Fruit fly (Drosophila melanogaster) whole organism, embryonic: ENCODE measurements around the gene CG5273.

Source experiments
- Adf1 ChIP-seq: fragments of 200-800 bp; sonication (Bioruptor generic); IDR thresholded peaks from 2 replicates; pipeline ENCODE4 v1.3.6; 2022; ENCODE audit warnings: missing biosample characterization, missing genetic modification characterization
- Antp ChIP-seq: fragments of 200-800 bp; sonication (Bioruptor generic); optimal IDR thresholded peaks from 3 replicates; lab custom pipeline; 2016; ENCODE audit warnings: missing biosample characterization, missing genetic modification characterization
- B-H1 ChIP-seq: fragments of 200-800 bp; sonication (Bioruptor generic); IDR thresholded peaks from 3 replicates; pipeline ENCODE4 v1.3.6; 2022; ENCODE audit warnings: missing biosample characterization, missing genetic modification characterization
- BtbVII ChIP-seq: fragments of 200-800 bp; sonication (Bioruptor generic); optimal IDR thresholded peaks from 3 replicates; lab custom pipeline; 2017; ENCODE audit warnings: missing biosample characterization, mild to moderate bottlenecking, missing genetic modification characterization
- CG10267 ChIP-seq: fragments of 200-800 bp; sonication (Bioruptor generic); optimal IDR thresholded peaks from 2 replicates; lab custom pipeline; 2018; ENCODE audit warnings: missing biosample characterization, mild to moderate bottlenecking, missing genetic modification characterization, moderate library complexity
- CG10462 ChIP-seq: fragments of 200-800 bp; sonication (Bioruptor generic); optimal IDR thresholded peaks from 2 replicates; lab custom pipeline; 2016; ENCODE audit warnings: missing biosample characterization, missing genetic modification characterization
- CG12071 ChIP-seq: fragments of 200-800 bp; sonication (Bioruptor generic); optimal IDR thresholded peaks from 3 replicates; lab custom pipeline; 2018; ENCODE audit warnings: missing biosample characterization, mild to moderate bottlenecking, missing genetic modification characterization
- CG17612 ChIP-seq: fragments of 200-800 bp; sonication (Bioruptor generic); IDR thresholded peaks from 2 replicates; pipeline ENCODE4 v1.3.6; 2022; ENCODE audit warnings: missing biosample characterization, missing genetic modification characterization
- CG1832 ChIP-seq: fragments of 200-800 bp; sonication (Bioruptor generic); optimal IDR thresholded peaks from 2 replicates; lab custom pipeline; 2017; ENCODE audit warnings: missing biosample characterization, mild to moderate bottlenecking, missing genetic modification characterization, inconsistent platforms
- CG2116 ChIP-seq: fragments of 200-800 bp; sonication (Bioruptor generic); optimal IDR thresholded peaks from 3 replicates; lab custom pipeline; 2018; ENCODE audit warnings: missing biosample characterization, mild to moderate bottlenecking, missing genetic modification characterization
- CG2120 ChIP-seq: fragments of 200-800 bp; sonication (Bioruptor generic); optimal IDR thresholded peaks from 3 replicates; lab custom pipeline; 2016; ENCODE audit warnings: missing biosample characterization, missing genetic modification characterization
- CG2889 ChIP-seq: fragments of 200-800 bp; sonication (Bioruptor generic); IDR thresholded peaks from 3 replicates; pipeline ENCODE4 v1.3.6; 2022; ENCODE audit warnings: missing biosample characterization, missing genetic modification characterization
- CG31224 ChIP-seq: fragments of 200-800 bp; sonication (Bioruptor generic); IDR thresholded peaks from 2 replicates; pipeline ENCODE4 v1.3.6; 2022; ENCODE audit warnings: missing biosample characterization, missing genetic modification characterization
- CG33213 ChIP-seq: fragments of 200-800 bp; sonication (Bioruptor generic); optimal IDR thresholded peaks from 3 replicates; lab custom pipeline; 2016; ENCODE audit warnings: missing biosample characterization, missing genetic modification characterization
- CG43689 ChIP-seq: fragments of 200-800 bp; sonication (Bioruptor generic); IDR thresholded peaks from 2 replicates; pipeline ENCODE4 v1.3.6; 2022; ENCODE audit warnings: missing biosample characterization, missing genetic modification characterization
- CG6683 ChIP-seq: fragments of 200-800 bp; sonication (Bioruptor generic); optimal IDR thresholded peaks from 2 replicates; lab custom pipeline; 2017; ENCODE audit warnings: missing biosample characterization, mild to moderate bottlenecking, missing genetic modification characterization, missing genetic modification reagents
- CG6791 ChIP-seq: fragments of 200-800 bp; sonication (Bioruptor generic); IDR thresholded peaks from 3 replicates; pipeline ENCODE4 v1.3.6; 2022; ENCODE audit warnings: missing biosample characterization, missing genetic modification characterization; ENCODE audit not compliant: partially characterized antibody
- CG9437 ChIP-seq: fragments of 200-800 bp; sonication (Bioruptor generic); optimal IDR thresholded peaks from 2 replicates; lab custom pipeline; 2018; ENCODE audit warnings: missing biosample characterization, mild to moderate bottlenecking, missing genetic modification characterization
- CTCF ChIP-seq: fragments of 200-800 bp; sonication (Bioruptor generic); optimal IDR thresholded peaks from 2 replicates; lab custom pipeline; 2017; ENCODE audit warnings: missing biosample characterization, mild to moderate bottlenecking, missing genetic modification characterization, moderate library complexity
- Camta ChIP-seq: fragments of 200-800 bp; sonication (Bioruptor generic); optimal IDR thresholded peaks from 2 replicates; lab custom pipeline; 2016; ENCODE audit warnings: missing biosample characterization, missing genetic modification characterization
- Deaf1 ChIP-seq: fragments of 200-800 bp; optimal IDR thresholded peaks from 3 replicates; lab custom pipeline; 2019; ENCODE audit warnings: missing biosample characterization, mild to moderate bottlenecking, missing genetic modification characterization, moderate library complexity
- Dref ChIP-seq: fragments of 200-800 bp; sonication (Bioruptor generic); IDR thresholded peaks from 2 replicates; pipeline ENCODE4 v1.3.6; 2022; ENCODE audit warnings: missing biosample characterization, missing genetic modification characterization
- ERR ChIP-seq: fragments of 200-800 bp; sonication (Bioruptor generic); optimal IDR thresholded peaks from 2 replicates; lab custom pipeline; 2016; ENCODE audit warnings: missing biosample characterization, missing genetic modification characterization
- Ets97D ChIP-seq: fragments of 200-800 bp; sonication (Bioruptor generic); optimal IDR thresholded peaks from 3 replicates; lab custom pipeline; 2016; ENCODE audit warnings: missing biosample characterization, missing genetic modification characterization
- Hmr ChIP-seq: fragments of 200-800 bp; sonication (Bioruptor generic); optimal IDR thresholded peaks from 3 replicates; lab custom pipeline; 2017; ENCODE audit warnings: mild to moderate bottlenecking, missing biosample characterization, missing genetic modification reagents, missing genetic modification characterization
- Hsf ChIP-seq: fragments of 200-800 bp; sonication (Bioruptor generic); optimal IDR thresholded peaks from 3 replicates; lab custom pipeline; 2016; ENCODE audit warnings: missing biosample characterization, missing genetic modification characterization
- ac ChIP-seq: fragments of 200-800 bp; sonication (Bioruptor generic); optimal IDR thresholded peaks from 3 replicates; lab custom pipeline; 2017; ENCODE audit warnings: missing biosample characterization, mild to moderate bottlenecking, missing genetic modification characterization
- bab2 ChIP-seq: fragments of 200-800 bp; sonication (Bioruptor generic); optimal IDR thresholded peaks from 2 replicates; lab custom pipeline; 2016; ENCODE audit warnings: missing biosample characterization, missing genetic modification characterization
- chif ChIP-seq, 2 experiments: fragments of 200-800 bp; sonication (Bioruptor generic); optimal IDR thresholded peaks; 3 replicates each; lab custom pipeline; 2016; ENCODE audit warnings: missing biosample characterization in 2 of 2, missing genetic modification characterization in 2 of 2
- chm ChIP-seq: fragments of 200-800 bp; sonication (Bioruptor generic); IDR thresholded peaks from 2 replicates; pipeline ENCODE4 v1.3.6; 2022; ENCODE audit warnings: missing biosample characterization, missing genetic modification characterization
- eyg ChIP-seq: fragments of 200-800 bp; sonication (Bioruptor generic); optimal IDR thresholded peaks from 3 replicates; lab custom pipeline; 2016; ENCODE audit warnings: missing biosample characterization, missing genetic modification characterization
- hbn ChIP-seq: fragments of 200-800 bp; sonication (Bioruptor generic); IDR thresholded peaks from 2 replicates; pipeline ENCODE4 v1.3.6; 2022; ENCODE audit warnings: missing biosample characterization, missing genetic modification characterization; ENCODE audit not compliant: partially characterized antibody
- hkb ChIP-seq, 2 experiments: fragments of 200-800 bp in 1 of 2; fragments of >200 bp in 1 of 2; sonication (Bioruptor generic) in 1 of 2; IDR thresholded peaks in 1 of 2; optimal IDR thresholded peaks in 1 of 2; 2 replicates each; pipeline versions ENCODE4 v1.3.6 to Lab custom; 2017 to 2022; ENCODE audit warnings: missing biosample characterization in 1 of 2, missing genetic modification characterization in 1 of 2
- insv ChIP-seq, 2 experiments: fragments of 200-800 bp; sonication (Bioruptor generic); optimal IDR thresholded peaks; 3 replicates each; lab custom pipeline; 2016 to 2018; ENCODE audit warnings: missing biosample characterization in 2 of 2, missing genetic modification characterization in 2 of 2
- jumu ChIP-seq: fragments of 200-800 bp; sonication (Bioruptor generic); optimal IDR thresholded peaks from 3 replicates; lab custom pipeline; 2016; ENCODE audit warnings: missing biosample characterization, missing genetic modification characterization
- knrl ChIP-seq: fragments of 200-800 bp; sonication (Bioruptor generic); IDR thresholded peaks from 3 replicates; pipeline ENCODE4 v1.3.6; 2022; ENCODE audit warnings: missing biosample characterization, missing genetic modification characterization; ENCODE audit not compliant: partially characterized antibody
- lmd ChIP-seq: fragments of 200-800 bp; sonication (Bioruptor generic); IDR thresholded peaks from 2 replicates; pipeline ENCODE4 v1.3.6; 2022; ENCODE audit warnings: missing biosample characterization, missing genetic modification characterization
- lola ChIP-seq, 3 experiments: fragments of >200 bp in 2 of 3; fragments of 200-800 bp in 1 of 3; sonication (Bioruptor generic) in 1 of 3; optimal IDR thresholded peaks; 2 replicates each; lab custom pipeline; 2017 to 2019; ENCODE audit warnings: missing biosample characterization in 3 of 3, missing genetic modification characterization in 3 of 3, mild to moderate bottlenecking in 1 of 3, moderate library complexity in 1 of 3
- luna ChIP-seq: fragments of 200-800 bp; sonication (Bioruptor generic); optimal IDR thresholded peaks from 2 replicates; lab custom pipeline; 2016; ENCODE audit warnings: missing biosample characterization, missing genetic modification characterization
- peb ChIP-seq: fragments of 200-800 bp; sonication (Bioruptor generic); IDR thresholded peaks from 2 replicates; pipeline ENCODE4 v1.3.6; 2022; ENCODE audit warnings: missing biosample characterization, missing genetic modification characterization
- pfk ChIP-seq: fragments of 200-800 bp; sonication (Bioruptor generic); optimal IDR thresholded peaks from 2 replicates; lab custom pipeline; 2018; ENCODE audit warnings: missing biosample characterization, mild to moderate bottlenecking, missing genetic modification characterization, moderate library complexity
- pnt ChIP-seq: fragments of 200-800 bp; sonication (Bioruptor generic); optimal IDR thresholded peaks from 3 replicates; lab custom pipeline; 2016; ENCODE audit warnings: missing biosample characterization, missing genetic modification characterization
- psq ChIP-seq: fragments of 200-800 bp; sonication (Bioruptor generic); optimal IDR thresholded peaks from 2 replicates; lab custom pipeline; 2017; ENCODE audit warnings: missing biosample characterization, missing genetic modification characterization
- repo ChIP-seq: fragments of 200-800 bp; sonication (Bioruptor generic); optimal IDR thresholded peaks from 2 replicates; lab custom pipeline; 2016; ENCODE audit warnings: missing biosample characterization, missing genetic modification characterization
- salm ChIP-seq: fragments of 200-800 bp; sonication (Bioruptor generic); optimal IDR thresholded peaks from 2 replicates; lab custom pipeline; 2018; ENCODE audit warnings: missing biosample characterization, mild to moderate bottlenecking, missing genetic modification characterization
- sd ChIP-seq: fragments of 200-800 bp; sonication (Bioruptor generic); optimal IDR thresholded peaks from 3 replicates; lab custom pipeline; 2018; ENCODE audit warnings: missing biosample characterization, mild to moderate bottlenecking, missing genetic modification characterization, moderate library complexity
- seq ChIP-seq: fragments of 200-800 bp; sonication (Bioruptor generic); IDR thresholded peaks from 2 replicates; pipeline ENCODE4 v1.3.6; 2022; ENCODE audit warnings: missing biosample characterization, missing genetic modification characterization
- sqz ChIP-seq: fragments of 200-800 bp; sonication (Bioruptor generic); optimal IDR thresholded peaks from 3 replicates; lab custom pipeline; 2018; ENCODE audit warnings: missing biosample characterization, mild to moderate bottlenecking, missing genetic modification characterization
- tll ChIP-seq, 2 experiments: fragments of 200-800 bp in 1 of 2; fragments of >200 bp in 1 of 2; sonication (Bioruptor generic) in 1 of 2; optimal IDR thresholded peaks; 2 replicates each; lab custom pipeline; 2017 to 2019; ENCODE audit warnings: missing biosample characterization in 2 of 2, missing genetic modification characterization in 2 of 2, mild to moderate bottlenecking in 1 of 2, moderate library complexity in 1 of 2
- vnd ChIP-seq: fragments of 200-800 bp; sonication (Bioruptor generic); IDR thresholded peaks from 3 replicates; pipeline ENCODE4 v1.3.6; 2022; ENCODE audit warnings: missing biosample characterization, missing genetic modification characterization; ENCODE audit not compliant: partially characterized antibody

Gene CG5273

DNA sequence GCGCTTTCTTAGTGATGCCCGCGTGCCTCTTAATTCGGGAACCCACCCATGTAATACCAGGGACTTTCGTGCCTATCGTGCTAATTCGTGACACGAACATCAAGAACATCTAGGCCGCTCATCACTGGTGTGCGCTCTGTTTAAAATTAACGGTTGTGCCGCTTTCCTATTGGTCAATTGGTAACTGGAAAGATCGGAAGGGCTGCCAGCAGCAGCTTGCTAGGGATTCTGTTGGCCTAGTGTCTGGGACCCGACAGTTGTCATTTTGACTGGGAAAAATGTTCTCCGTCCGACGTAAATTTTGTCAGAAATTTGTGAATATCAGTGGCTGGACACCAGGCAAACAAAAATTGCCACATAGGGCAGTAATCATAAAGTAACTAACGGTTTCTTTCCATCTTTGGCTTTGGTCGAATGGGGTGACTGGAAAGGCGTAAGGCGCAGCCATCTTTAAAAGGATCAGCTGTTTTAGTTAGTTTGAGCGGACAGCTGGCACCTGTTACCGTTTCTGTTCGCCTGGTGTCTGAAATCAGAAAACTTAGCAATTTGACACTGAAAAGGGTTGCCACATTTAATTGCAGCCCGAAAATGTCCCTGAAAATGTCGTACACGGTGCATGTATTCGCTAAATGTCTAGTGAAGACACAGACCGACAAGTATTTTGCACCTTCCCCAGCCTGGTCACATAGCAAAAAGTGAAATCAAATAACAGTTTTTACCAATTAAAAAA is at the start of gene CG5273 (continued):
- peak; percentile 89 for TF ChIP-seq vnd (GFP tag; lab: Robert Waterston, UW)
- TF ChIP-seq jumu (GFP tag; lab: Kevin White, UChicago) = no peak
- TF ChIP-seq psq (GFP tag; lab: Kevin White, UChicago) = no peak
- peak in 1 of 2 experiments; percentile 79 for TF ChIP-seq tll (GFP tag; optimal IDR thresholded peaks at IDR 0.05; lab: Kevin White, UChicago)
- TF ChIP-seq sd (tag; lab: Kevin White, UChicago) = peak; percentile 53
- no peak for TF ChIP-seq Adf1 (GFP tag; lab: Robert Waterston, UW)
- TF ChIP-seq Deaf1 (tag; lab: Kevin White, UChicago) = no peak
- no peak for TF ChIP-seq hkb (optimal IDR thresholded peaks at IDR 0.05; lab: Kevin White, UChicago)
- no peak; the same call in 1 of the 2 replicates for TF ChIP-seq hkb (GFP tag; IDR thresholded peaks at IDR 0.05; lab: Robert Waterston, UW)
- no peak for TF ChIP-seq Camta (GFP tag; lab: Kevin White, UChicago)
- no peak for TF ChIP-seq peb (GFP tag; lab: Robert Waterston, UW)
- no peak for TF ChIP-seq Antp (GFP tag; lab: Kevin White, UChicago)
- TF ChIP-seq CG33213 (GFP tag; lab: Kevin White, UChicago) = peak; percentile 85
- no peak for TF ChIP-seq bab2
- peak; percentile 96 for TF ChIP-seq hbn (GFP tag; lab: Robert Waterston, UW)
- TF ChIP-seq CG2120 (GFP tag; lab: Kevin White, UChicago) = peak; percentile 36
- TF ChIP-seq chif (GFP tag; optimal IDR thresholded peaks at IDR 0.05; lab: Kevin White, UChicago) = no peak
- TF ChIP-seq repo (GFP tag; lab: Kevin White, UChicago) = no peak
- TF ChIP-seq CG31224 (GFP tag; lab: Robert Waterston, UW) = peak; percentile 98
- TF ChIP-seq sqz (GFP tag; lab: Kevin White, UChicago) = no peak
- peak; percentile 81 for TF ChIP-seq knrl (GFP tag; lab: Robert Waterston, UW)
- peak; percentile 95 for TF ChIP-seq Ets97D
- no peak for TF ChIP-seq B-H1 (GFP tag; lab: Robert Waterston, UW)
- no peak for TF ChIP-seq seq (GFP tag; lab: Robert Waterston, UW)
- TF ChIP-seq Hsf = no peak
- peak; percentile 62; the same call in 1 of the 2 replicates for TF ChIP-seq chm (GFP tag; lab: Robert Waterston, UW)
- TF ChIP-seq ac = no peak
- no peak for TF ChIP-seq lola (GFP tag; optimal IDR thresholded peaks at IDR 0.05; lab: Kevin White, UChicago)
- TF ChIP-seq CG6683 (GFP tag; lab: Kevin White, UChicago) = no peak
- no peak for TF ChIP-seq CG9437 (GFP tag; lab: Kevin White, UChicago)
- TF ChIP-seq pfk (GFP tag; lab: Kevin White, UChicago) = no peak
- TF ChIP-seq CG2889 (GFP tag; lab: Robert Waterston, UW) = no peak
- TF ChIP-seq insv (GFP tag; optimal IDR thresholded peaks at IDR 0.05; lab: Kevin White, UChicago) = peak in 1 of 2 experiments; percentile 78
- peak; percentile 92 for TF ChIP-seq CG2116 (GFP tag; lab: Kevin White, UChicago)
- no peak for TF ChIP-seq pnt (GFP tag; lab: Kevin White, UChicago)
- no peak for TF ChIP-seq CG1832
- peak; percentile 78 for TF ChIP-seq CTCF (GFP tag; lab: Kevin White, UChicago)
- TF ChIP-seq CG43689 (GFP tag; lab: Robert Waterston, UW) = no peak
- no peak for TF ChIP-seq luna
- TF ChIP-seq ERR (GFP tag; lab: Kevin White, UChicago) = no peak
- peak; percentile 8; the same call in 1 of the 2 replicates for TF ChIP-seq lmd (GFP tag; lab: Robert Waterston, UW)
- TF ChIP-seq CG10462 (GFP tag; lab: Kevin White, UChicago) = peak; percentile 84
- peak; percentile 4 for TF ChIP-seq BtbVII (GFP tag; lab: Kevin White, UChicago)
- no peak for TF ChIP-seq CG12071 (GFP tag; lab: Kevin White, UChicago)
- TF ChIP-seq salm = peak; percentile 33
- TF ChIP-seq Dref (GFP tag; lab: Robert Waterston, UW) = peak; percentile 46
- TF ChIP-seq Hmr (GFP tag; lab: Kevin White, UChicago) = peak; percentile 78
- no peak for TF ChIP-seq CG17612 (GFP tag; lab: Robert Waterston, UW)
- TF ChIP-seq CG6791 (GFP tag; lab: Robert Waterston, UW) = peak; percentile 97
- no peak for TF ChIP-seq eyg (GFP tag; lab: Kevin White, UChicago)
- peak; percentile 65 for TF ChIP-seq CG10267 (tag; lab: Kevin White, UChicago)
